Worm (Caenorhabditis elegans): Measurements from ENCODE around the gene F17C11.13.

DNA sequence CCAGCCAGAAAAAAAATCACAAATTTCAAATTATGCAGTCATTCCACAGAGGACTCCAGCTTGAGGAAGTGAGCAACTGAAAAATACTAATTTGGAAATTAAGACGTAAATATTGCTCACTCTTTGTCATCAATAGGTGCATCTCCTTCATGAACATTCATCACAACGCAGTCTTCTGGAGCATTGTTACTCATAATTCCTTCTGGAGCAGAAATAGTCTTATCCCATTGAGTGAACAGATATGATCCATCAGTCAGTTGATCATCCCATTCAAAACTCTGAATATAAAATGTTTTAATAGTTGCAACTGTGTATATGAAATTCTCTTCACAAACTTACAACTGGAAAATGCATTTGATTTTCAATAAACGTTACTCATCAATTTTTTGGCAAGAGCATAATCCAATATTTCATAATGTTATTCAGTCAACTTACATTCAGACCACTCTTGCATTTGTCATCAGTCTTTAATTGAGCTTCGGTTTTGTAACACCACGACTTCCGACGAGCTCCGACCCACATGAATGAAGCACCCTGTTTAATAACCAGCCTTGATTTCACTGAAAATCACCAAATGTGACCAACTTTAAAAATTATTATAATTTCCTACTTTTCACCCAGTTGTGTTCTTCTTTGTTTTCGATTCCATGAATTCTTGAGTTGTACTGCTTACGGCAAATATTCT, 2.1 kb upstream of the F17C11.13 start:
- TF ChIP-seq aptf-3 (GFP tag; IDR thresholded peaks at IDR 0.05): no peak
- TF ChIP-seq ceh-40 (GFP tag; IDR thresholded peaks at IDR 0.05): no peak
- peak; percentile 91 for TF ChIP-seq repo-1 (tag; optimal IDR thresholded peaks at IDR 0.05)
- no peak for TF ChIP-seq snpc-4 (GFP tag; optimal IDR thresholded peaks at IDR 0.05)
- TF ChIP-seq snpc-4 (tag; optimal IDR thresholded peaks at IDR 0.05): no peak
- no peak for TF ChIP-seq madf-10 (tag; optimal IDR thresholded peaks at IDR 0.05)
- no peak for TF ChIP-seq cebp-2 (GFP tag; IDR thresholded peaks at IDR 0.05)
- TF ChIP-seq efl-1 (GFP tag; optimal IDR thresholded peaks at IDR 0.05): no peak
- no peak for TF ChIP-seq dpl-1 (GFP tag; optimal IDR thresholded peaks at IDR 0.05)
- no peak for TF ChIP-seq ZK185.1 (tag; optimal IDR thresholded peaks at IDR 0.05; ENCODE audit: poor library complexity, severe bottlenecking)
- TF ChIP-seq nfya-1 (tag; optimal IDR thresholded peaks at IDR 0.05; ENCODE audit: borderline replicate concordance, insufficient read depth): no peak
- TF ChIP-seq F10E7.11 (tag; optimal IDR thresholded peaks at IDR 0.05): no peak
